Fruit fly (Drosophila melanogaster) whole organism, embryonic: ENCODE results near the gene CG15375.
A peak's percentile ranks its signal among the peaks of the same experiment; 100 is the strongest.

Experiments used
- Aef1 ChIP-seq: fragments of 200-800 bp; sonication (Bioruptor generic); IDR thresholded peaks from 3 replicates; pipeline ENCODE4 v1.3.6; 2022; ENCODE audit warnings: missing biosample characterization, missing genetic modification characterization
- B-H2 ChIP-seq: fragments of 200-800 bp; sonication (Bioruptor generic); optimal IDR thresholded peaks from 2 replicates; lab custom pipeline; 2018; ENCODE audit warnings: missing biosample characterization, mild to moderate bottlenecking, missing genetic modification characterization
- CG10431 ChIP-seq: fragments of 200-800 bp; sonication (Bioruptor generic); optimal IDR thresholded peaks from 3 replicates; lab custom pipeline; 2018; ENCODE audit warnings: missing biosample characterization, mild to moderate bottlenecking, missing genetic modification characterization
- CG12391 ChIP-seq: fragments of 200-800 bp; sonication (Bioruptor generic); optimal IDR thresholded peaks from 3 replicates; lab custom pipeline; 2018; ENCODE audit warnings: missing biosample characterization, mild to moderate bottlenecking, missing genetic modification characterization, moderate library complexity
- CG13894 ChIP-seq: fragments of 200-800 bp; sonication (Bioruptor generic); optimal IDR thresholded peaks from 3 replicates; lab custom pipeline; 2018; ENCODE audit warnings: missing biosample characterization, mild to moderate bottlenecking, missing genetic modification characterization, moderate library complexity
- CG15514 ChIP-seq: fragments of 200-800 bp; sonication (Bioruptor generic); optimal IDR thresholded peaks from 3 replicates; lab custom pipeline; 2017; ENCODE audit warnings: missing biosample characterization, missing genetic modification characterization, mild to moderate bottlenecking, moderate library complexity, missing genetic modification reagents
- CG16863 ChIP-seq: fragments of 200-800 bp; sonication (Bioruptor generic); optimal IDR thresholded peaks from 3 replicates; lab custom pipeline; 2016; ENCODE audit warnings: missing biosample characterization, missing genetic modification characterization
- CG30020 ChIP-seq: fragments of 200-800 bp; optimal IDR thresholded peaks from 2 replicates; lab custom pipeline; 2019; ENCODE audit warnings: missing biosample characterization, mild to moderate bottlenecking, missing genetic modification characterization, moderate library complexity
- CG31224 ChIP-seq: fragments of 200-800 bp; sonication (Bioruptor generic); IDR thresholded peaks from 2 replicates; pipeline ENCODE4 v1.3.6; 2022; ENCODE audit warnings: missing biosample characterization, missing genetic modification characterization
- CG31365 ChIP-seq: fragments of 200-800 bp; sonication (Bioruptor generic); optimal IDR thresholded peaks from 2 replicates; lab custom pipeline; 2018; ENCODE audit warnings: missing biosample characterization, mild to moderate bottlenecking, missing genetic modification characterization
- CG32772 ChIP-seq: fragments of 200-800 bp; sonication (Bioruptor generic); IDR thresholded peaks from 2 replicates; pipeline ENCODE4 v1.3.6; 2022; ENCODE audit warnings: missing biosample characterization, missing genetic modification characterization
- CG6654 ChIP-seq: fragments of 200-800 bp; sonication (Bioruptor generic); optimal IDR thresholded peaks from 2 replicates; lab custom pipeline; 2017; ENCODE audit warnings: missing biosample characterization, mild to moderate bottlenecking, missing genetic modification characterization
- CG7928 ChIP-seq: fragments of 200-800 bp; sonication (Bioruptor generic); optimal IDR thresholded peaks from 2 replicates; lab custom pipeline; 2017; ENCODE audit warnings: missing biosample characterization, mild to moderate bottlenecking, missing genetic modification characterization
- Chrac-16 ChIP-seq: fragments of 200-800 bp; sonication (Bioruptor generic); optimal IDR thresholded peaks from 3 replicates; lab custom pipeline; 2016; ENCODE audit warnings: missing biosample characterization, missing genetic modification characterization
- E2f1 ChIP-seq: fragments of 200-800 bp; sonication (Bioruptor generic); IDR thresholded peaks from 2 replicates; pipeline ENCODE4 v1.3.6; 2022; ENCODE audit warnings: missing biosample characterization, missing genetic modification characterization
- Eip74EF ChIP-seq, 2 experiments: fragments of 200-800 bp in 1 of 2; fragments of >200 bp in 1 of 2; sonication (Bioruptor generic) in 1 of 2; optimal IDR thresholded peaks; 2 replicates each; lab custom pipeline; 2017 to 2019; ENCODE audit warnings: missing biosample characterization in 2 of 2, missing genetic modification characterization in 2 of 2, mild to moderate bottlenecking in 1 of 2, moderate library complexity in 1 of 2
- Elba2 ChIP-seq: fragments of 200-800 bp; sonication (Bioruptor generic); optimal IDR thresholded peaks from 3 replicates; lab custom pipeline; 2016; ENCODE audit warnings: missing biosample characterization, missing genetic modification characterization
- Ets65A ChIP-seq: fragments of 200-800 bp; sonication (Bioruptor generic); peaks from one replicate; lab custom pipeline; 2016; ENCODE audit warnings: missing biosample characterization, missing genetic modification characterization
- Hey ChIP-seq: fragments of 200-800 bp; sonication (Bioruptor generic); optimal IDR thresholded peaks from 3 replicates; lab custom pipeline; 2018; ENCODE audit warnings: missing biosample characterization, mild to moderate bottlenecking, missing genetic modification characterization
- Hr39 ChIP-seq: fragments of >200 bp; optimal IDR thresholded peaks from 2 replicates; lab custom pipeline; 2017
- Hsf ChIP-seq: fragments of 200-800 bp; sonication (Bioruptor generic); optimal IDR thresholded peaks from 3 replicates; lab custom pipeline; 2016; ENCODE audit warnings: missing biosample characterization, missing genetic modification characterization
- NFAT ChIP-seq: fragments of 200-800 bp; sonication (Bioruptor generic); IDR thresholded peaks from 2 replicates; pipeline ENCODE4 v1.3.6; 2022; ENCODE audit warnings: missing biosample characterization, missing genetic modification characterization
- Neu2 ChIP-seq: fragments of 200-800 bp; sonication (Bioruptor generic); optimal IDR thresholded peaks from 3 replicates; lab custom pipeline; 2016; ENCODE audit warnings: missing biosample characterization, missing genetic modification characterization, borderline replicate concordance
- Opbp ChIP-seq: fragments of 200-800 bp; sonication (Bioruptor generic); IDR thresholded peaks from 3 replicates; pipeline ENCODE4 v1.3.6; 2022; ENCODE audit warnings: missing biosample characterization, missing genetic modification characterization; ENCODE audit not compliant: partially characterized antibody
- Stat92E ChIP-seq, 3 experiments: fragments of >200 bp in 2 of 3; fragments of 200-800 bp in 1 of 3; sonication (Bioruptor generic) in 1 of 3; optimal IDR thresholded peaks; 2 replicates each; lab custom pipeline; 2017 to 2019; ENCODE audit warnings: missing biosample characterization in 3 of 3, missing genetic modification characterization in 3 of 3, mild to moderate bottlenecking in 1 of 3, moderate library complexity in 1 of 3
- Vsx1 ChIP-seq: fragments of 200-800 bp; sonication (Bioruptor generic); optimal IDR thresholded peaks from 2 replicates; lab custom pipeline; 2017; ENCODE audit warnings: missing biosample characterization, mild to moderate bottlenecking, missing genetic modification characterization, missing genetic modification reagents
- ato ChIP-seq: fragments of 200-800 bp; sonication (Bioruptor generic); IDR thresholded peaks from 2 replicates; pipeline ENCODE4 v1.3.6; 2022; ENCODE audit warnings: missing biosample characterization, missing genetic modification characterization; ENCODE audit not compliant: partially characterized antibody
- bcd ChIP-seq: fragments of 200-800 bp; sonication (Bioruptor generic); optimal IDR thresholded peaks from 2 replicates; lab custom pipeline; 2017; ENCODE audit warnings: missing biosample characterization, mild to moderate bottlenecking, missing genetic modification characterization
- bowl ChIP-seq: fragments of 200-800 bp; sonication (Bioruptor generic); IDR thresholded peaks from 2 replicates; pipeline ENCODE4 v1.3.6; 2022; ENCODE audit warnings: missing biosample characterization, missing genetic modification characterization
- btn ChIP-seq: fragments of 200-800 bp; sonication (Bioruptor generic); optimal IDR thresholded peaks from 2 replicates; lab custom pipeline; 2016; ENCODE audit warnings: missing biosample characterization, missing genetic modification characterization
- cg ChIP-seq: fragments of 200-800 bp; sonication (Bioruptor generic); optimal IDR thresholded peaks from 3 replicates; lab custom pipeline; 2019; ENCODE audit warnings: missing biosample characterization, mild to moderate bottlenecking, missing genetic modification characterization, moderate library complexity
- ci ChIP-seq: fragments of 200-800 bp; sonication (Bioruptor generic); IDR thresholded peaks from 3 replicates; pipeline ENCODE4 v1.3.6; 2022; ENCODE audit warnings: missing biosample characterization, missing genetic modification characterization
- dmrt11E ChIP-seq: fragments of 200-800 bp; sonication (Bioruptor generic); optimal IDR thresholded peaks from 3 replicates; lab custom pipeline; 2018; ENCODE audit warnings: missing biosample characterization, mild to moderate bottlenecking, missing genetic modification characterization, moderate library complexity
- esg ChIP-seq: fragments of 200-800 bp; sonication (Bioruptor generic); conservative IDR thresholded peaks from 2 replicates; pipeline ENCODE4 v1.3.6; 2022; ENCODE audit warnings: missing biosample characterization, missing genetic modification characterization
- fd102C ChIP-seq: fragments of 200-800 bp; sonication (Bioruptor generic); optimal IDR thresholded peaks from 2 replicates; lab custom pipeline; 2018; ENCODE audit warnings: missing biosample characterization, mild to moderate bottlenecking, missing genetic modification characterization, moderate library complexity
- grn ChIP-seq: fragments of 200-800 bp; sonication (Bioruptor generic); optimal IDR thresholded peaks from 3 replicates; lab custom pipeline; 2017; ENCODE audit warnings: missing biosample characterization, missing genetic modification characterization
- h ChIP-seq: fragments of >200 bp; optimal IDR thresholded peaks from 2 replicates; lab custom pipeline; 2017
- ham ChIP-seq: fragments of 200-800 bp; sonication (Bioruptor generic); IDR thresholded peaks from 2 replicates; pipeline ENCODE4 v1.3.6; 2022; ENCODE audit warnings: missing biosample characterization, missing genetic modification characterization
- ind ChIP-seq: fragments of 200-800 bp; sonication (Bioruptor generic); optimal IDR thresholded peaks from 3 replicates; lab custom pipeline; 2016; ENCODE audit warnings: missing biosample characterization, missing genetic modification characterization
- jing ChIP-seq: fragments of 200-800 bp; sonication (Bioruptor generic); optimal IDR thresholded peaks from 2 replicates; lab custom pipeline; 2018; ENCODE audit warnings: missing biosample characterization, mild to moderate bottlenecking, missing genetic modification characterization
- kay ChIP-seq: fragments of 200-800 bp; sonication (Bioruptor generic); optimal IDR thresholded peaks from 2 replicates; lab custom pipeline; 2016; ENCODE audit warnings: missing biosample characterization, missing genetic modification characterization
- peb ChIP-seq: fragments of 200-800 bp; sonication (Bioruptor generic); IDR thresholded peaks from 2 replicates; pipeline ENCODE4 v1.3.6; 2022; ENCODE audit warnings: missing biosample characterization, missing genetic modification characterization
- pfk ChIP-seq: fragments of 200-800 bp; sonication (Bioruptor generic); optimal IDR thresholded peaks from 2 replicates; lab custom pipeline; 2018; ENCODE audit warnings: missing biosample characterization, mild to moderate bottlenecking, missing genetic modification characterization, moderate library complexity
- row ChIP-seq: fragments of 200-800 bp; sonication (Bioruptor generic); IDR thresholded peaks from 3 replicates; pipeline ENCODE4 v1.3.6; 2022; ENCODE audit warnings: missing biosample characterization, missing genetic modification characterization
- sens ChIP-seq: fragments of 200-800 bp; sonication (Bioruptor generic); peaks from one replicate; lab custom pipeline; 2016; ENCODE audit warnings: missing biosample characterization, missing genetic modification characterization
- sr ChIP-seq: fragments of 200-800 bp; sonication (Bioruptor generic); IDR thresholded peaks from 3 replicates; pipeline ENCODE4 v1.3.6; 2022; ENCODE audit warnings: missing biosample characterization, missing genetic modification characterization
- stwl ChIP-seq: fragments of 200-800 bp; sonication (Bioruptor generic); optimal IDR thresholded peaks from 3 replicates; lab custom pipeline; 2018; ENCODE audit warnings: missing biosample characterization, mild to moderate bottlenecking, missing genetic modification characterization, moderate library complexity
- tna ChIP-seq: fragments of 200-800 bp; sonication (Bioruptor generic); IDR thresholded peaks from 2 replicates; pipeline ENCODE4 v1.3.6; 2022; ENCODE audit warnings: missing biosample characterization, missing genetic modification characterization; ENCODE audit not compliant: partially characterized antibody
- unc-4 ChIP-seq: fragments of 200-800 bp; sonication (Bioruptor generic); IDR thresholded peaks from 2 replicates; pipeline ENCODE4 v1.3.6; 2022; ENCODE audit warnings: missing biosample characterization, missing genetic modification characterization; ENCODE audit not compliant: partially characterized antibody

The CG15375 gene

dm6 chrX:4116834-4117736, 16.0 kb downstream of the CG15375 start, which contains the start of the genes tyf and Tip60 (continued):
- TF ChIP-seq dmrt11E (tag; lab: Kevin White, UChicago), result no peak
- no peak for TF ChIP-seq jing (GFP tag; lab: Kevin White, UChicago)
- TF ChIP-seq Chrac-16 (GFP tag; lab: Kevin White, UChicago), result no peak
- TF ChIP-seq Hsf (GFP tag; lab: Kevin White, UChicago), result peak; percentile 2
- TF ChIP-seq Hr39, result no peak
- no peak for TF ChIP-seq peb (GFP tag; lab: Robert Waterston, UW)
- peak; percentile 57 for TF ChIP-seq unc-4
- TF ChIP-seq ato, result peak; percentile 71
- peak; percentile 58; the same call in 1 of the 3 replicates for TF ChIP-seq Opbp (GFP tag; lab: Robert Waterston, UW)
- TF ChIP-seq bowl (GFP tag; lab: Robert Waterston, UW), result no peak
- TF ChIP-seq stwl (tag; lab: Kevin White, UChicago), result peak; percentile 78
- TF ChIP-seq CG12391, result peak; percentile 1
- TF ChIP-seq ham (GFP tag; lab: Robert Waterston, UW), result no peak
- no peak for TF ChIP-seq Vsx1 (GFP tag; lab: Kevin White, UChicago)
- TF ChIP-seq ind (GFP tag; lab: Kevin White, UChicago), result no peak
- TF ChIP-seq CG15514, result peak; percentile 45
- peak; percentile 4 for TF ChIP-seq CG10431 (GFP tag; lab: Kevin White, UChicago)
- TF ChIP-seq CG7928, result no peak
- no peak for TF ChIP-seq esg (GFP tag; lab: Robert Waterston, UW)
- no peak for TF ChIP-seq CG30020 (tag; lab: Kevin White, UChicago)
- TF ChIP-seq Hey, result no peak
- no peak for TF ChIP-seq CG31365 (tag; lab: Kevin White, UChicago)
- no peak for TF ChIP-seq CG31224 (GFP tag; lab: Robert Waterston, UW)
- peak; percentile 47; the same call in 1 of the 3 replicates for TF ChIP-seq ci (GFP tag; lab: Robert Waterston, UW)
- peak; percentile 91 for TF ChIP-seq cg (GFP tag; lab: Kevin White, UChicago)
- TF ChIP-seq fd102C, result no peak
- peak; percentile 92 for TF ChIP-seq Ets65A
- peak; percentile 78 for TF ChIP-seq sens (GFP tag; lab: Kevin White, UChicago)
- TF ChIP-seq h (lab: Kevin White, UChicago), result no peak
- TF ChIP-seq CG13894 (tag; lab: Kevin White, UChicago), result no peak
- no peak for TF ChIP-seq pfk (GFP tag; lab: Kevin White, UChicago)
- TF ChIP-seq btn, result no peak
- no peak for TF ChIP-seq grn (GFP tag; lab: Kevin White, UChicago)
- TF ChIP-seq CG16863 (GFP tag; lab: Kevin White, UChicago), result no peak
- peak; percentile 15; the same call in 1 of the 3 replicates for TF ChIP-seq Aef1 (GFP tag; lab: Robert Waterston, UW)
- TF ChIP-seq tna (GFP tag; lab: Robert Waterston, UW), result no peak; the same call in 1 of the 2 replicates
- no peak for TF ChIP-seq Neu2 (GFP tag; lab: Kevin White, UChicago)
- TF ChIP-seq row (GFP tag; lab: Robert Waterston, UW), result peak; percentile 47
- no peak for TF ChIP-seq Eip74EF (GFP tag; optimal IDR thresholded peaks at IDR 0.05; lab: Kevin White, UChicago)
- no peak for TF ChIP-seq Elba2 (GFP tag; lab: Kevin White, UChicago)
- no peak for TF ChIP-seq sr
- peak; percentile 51; the same call in 1 of the 2 replicates for TF ChIP-seq CG32772 (GFP tag; lab: Robert Waterston, UW)
- peak; percentile 29; the same call in 1 of the 2 replicates for TF ChIP-seq NFAT (GFP tag; lab: Robert Waterston, UW)
- TF ChIP-seq kay (GFP tag; lab: Kevin White, UChicago), result peak; percentile 42
- no peak for TF ChIP-seq B-H2 (GFP tag; lab: Kevin White, UChicago)
- no peak for TF ChIP-seq CG6654
- no peak for TF ChIP-seq bcd (GFP tag; lab: Kevin White, UChicago)
- TF ChIP-seq Stat92E (GFP tag; optimal IDR thresholded peaks at IDR 0.05; lab: Kevin White, UChicago), result no peak
- no peak for TF ChIP-seq E2f1
